Worm (Caenorhabditis elegans): ENCODE measurements around the gene ZK470.1.

ZK470.1 gene

ce11 chrX:4209131-4209530 is 45.6 kb downstream of the ZK470.1 start (continued):
- TF ChIP-seq fkh-3 (tag; optimal IDR thresholded peaks at IDR 0.05) (no peak), F39B2.1 (GFP tag; IDR thresholded peaks at IDR 0.05) (peak; percentile 64; the same call in 1 of the 2 replicates), atf-7 (tag; optimal IDR thresholded peaks at IDR 0.05) (peak; percentile 98), lsl-1 (GFP tag; optimal IDR thresholded peaks at IDR 0.05) (no peak), hmg-1.2 (GFP tag; IDR thresholded peaks at IDR 0.05) (peak; percentile 90), pbrm-1 (GFP tag; IDR thresholded peaks at IDR 0.05) (peak; percentile 97), B0019.2 (GFP tag; conservative IDR thresholded peaks at IDR 0.05) (no peak), ztf-3 (GFP tag; optimal IDR thresholded peaks at IDR 0.05) (peak; percentile 90), Y56A3A.18 (GFP tag; IDR thresholded peaks at IDR 0.05) (peak; percentile 100), tlf-1 (GFP tag; optimal IDR thresholded peaks at IDR 0.05) (peak; percentile 99), egl-44 (GFP tag; IDR thresholded peaks at IDR 0.05) (peak; percentile 96), akir-1 (GFP tag; optimal IDR thresholded peaks at IDR 0.05) (peak; percentile 77), madf-3 (GFP tag; IDR thresholded peaks at IDR 0.05) (peak; percentile 90), efl-1 (GFP tag; optimal IDR thresholded peaks at IDR 0.05) (no peak), bed-1 (GFP tag; IDR thresholded peaks at IDR 0.05) (0 out of 2 replicates have a peak, but pooled peaks have one; percentile 83), nhr-80 (tag; optimal IDR thresholded peaks at IDR 0.05) (peak; percentile 90), D2030.7 (GFP tag; IDR thresholded peaks at IDR 0.05) (no peak), F49E8.2 (tag; optimal IDR thresholded peaks at IDR 0.05; ENCODE audit: insufficient read depth) (peak; percentile 6), ZK185.1 (tag; optimal IDR thresholded peaks at IDR 0.05; ENCODE audit: poor library complexity, severe bottlenecking) (peak; percentile 98), tbx-9 (tag; optimal IDR thresholded peaks at IDR 0.05; ENCODE audit: borderline replicate concordance) (no peak), madf-8 (GFP tag; conservative IDR thresholded peaks at IDR 0.05) (no peak), lin-35 (GFP tag; optimal IDR thresholded peaks at IDR 0.05) (peak in 2 of 3 experiments; percentile 80 to 99), F52B5.7 (tag; optimal IDR thresholded peaks at IDR 0.05) (peak; percentile 96), bed-2 (GFP tag; IDR thresholded peaks at IDR 0.05) (no peak), C06A6.2 (GFP tag; conservative IDR thresholded peaks at IDR 0.05) (peak; percentile 98), snpc-4 (GFP tag; optimal IDR thresholded peaks at IDR 0.05) (peak; percentile 71), snpc-4 (tag; optimal IDR thresholded peaks at IDR 0.05) (peak; percentile 81 to 89 (median 86)), nhr-120 (GFP tag; IDR thresholded peaks at IDR 0.05) (0 out of 2 replicates have a peak, but pooled peaks have one; percentile 69), xnd-1 (tag; optimal IDR thresholded peaks at IDR 0.05) (no peak), ztf-26 (tag; optimal IDR thresholded peaks at IDR 0.05) (peak; percentile 100), ztf-22 (GFP tag; optimal IDR thresholded peaks at IDR 0.05) (peak; percentile 63)

DNA sequence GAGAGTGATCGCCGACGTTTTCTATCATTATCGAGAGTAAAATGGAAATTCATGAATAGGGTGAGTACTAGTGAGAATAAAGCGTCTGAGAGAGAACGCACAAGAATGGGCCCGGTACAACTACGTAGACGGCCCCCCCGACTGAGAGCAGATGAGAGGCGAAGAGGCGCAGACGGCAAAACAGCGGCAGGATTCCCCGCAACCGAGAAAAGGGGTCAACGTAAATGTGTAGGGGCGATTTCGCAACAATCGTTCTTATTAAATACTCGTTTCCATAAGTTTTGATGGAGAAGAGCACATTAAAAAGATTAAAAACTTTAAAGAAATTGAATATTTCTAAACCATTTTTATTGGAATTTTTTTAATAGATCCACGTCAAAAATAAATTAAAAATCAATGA is 51.2 kb downstream of the ZK470.1 start:
- TF ChIP-seq cebp-1 (GFP tag; IDR thresholded peaks at IDR 0.05) (peak; percentile 85), cebp-1 (tag; optimal IDR thresholded peaks at IDR 0.05) (peak; percentile 97), hmg-1.2 (GFP tag; IDR thresholded peaks at IDR 0.05) (peak; percentile 48; the same call in 1 of the 2 replicates), tlf-1 (GFP tag; optimal IDR thresholded peaks at IDR 0.05) (no peak), zfh-2 (GFP tag; conservative IDR thresholded peaks at IDR 0.05) (peak; percentile 72)

DNA sequence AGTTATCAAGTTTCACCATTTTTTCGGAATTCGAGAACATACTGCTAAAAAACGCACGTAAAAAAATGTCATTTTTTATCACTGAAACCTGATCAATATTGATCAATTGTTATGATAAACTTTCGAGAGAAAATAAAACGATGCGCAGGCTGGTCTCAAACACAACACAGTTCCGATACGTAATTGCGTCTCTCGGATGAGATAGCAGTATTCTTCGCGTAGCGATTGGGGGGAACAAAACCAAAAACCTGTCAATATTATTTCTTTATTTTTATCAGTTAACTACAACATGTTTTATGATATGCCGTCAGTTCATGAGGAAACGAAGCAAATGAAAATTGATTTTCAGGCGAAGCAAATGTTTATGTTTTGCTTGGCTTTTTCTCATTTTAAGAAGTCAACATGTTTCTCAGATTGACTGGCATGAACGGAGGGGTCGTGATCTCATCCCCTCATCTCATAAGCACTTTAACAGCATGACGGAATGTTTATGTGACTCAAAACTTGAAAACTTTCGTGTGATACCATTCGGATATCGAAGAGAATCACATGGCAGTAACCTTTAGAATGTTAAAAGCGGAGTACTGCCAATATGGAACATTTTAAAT is 52.1 kb downstream of the ZK470.1 start:
- no peak for TF ChIP-seq cebp-1 (GFP tag; IDR thresholded peaks at IDR 0.05)
- TF ChIP-seq cebp-1 (tag; optimal IDR thresholded peaks at IDR 0.05) = peak; percentile 11
- no peak for TF ChIP-seq hlh-26 (GFP tag; conservative IDR thresholded peaks at IDR 0.05)
- no peak for TF ChIP-seq mes-4 (tag; optimal IDR thresholded peaks at IDR 0.05)
- peak; percentile 36; the same call in 1 of the 2 replicates for TF ChIP-seq B0336.3 (GFP tag; IDR thresholded peaks at IDR 0.05)
- TF ChIP-seq let-607 (tag; optimal IDR thresholded peaks at IDR 0.05) = peak in 1 of 2 experiments; percentile 33
- peak; percentile 84 for TF ChIP-seq nhr-80 (tag; optimal IDR thresholded peaks at IDR 0.05)
- peak; percentile 16; the same call in 1 of the 2 replicates for TF ChIP-seq Y56A3A.18 (GFP tag; IDR thresholded peaks at IDR 0.05)
- TF ChIP-seq lin-40 (tag; optimal IDR thresholded peaks at IDR 0.05) = peak; percentile 29
- TF ChIP-seq attf-5 (GFP tag; optimal IDR thresholded peaks at IDR 0.05) = peak; percentile 24
- TF ChIP-seq aptf-2 (GFP tag; conservative IDR thresholded peaks at IDR 0.05) = no peak
- TF ChIP-seq dox-1 (GFP tag; IDR thresholded peaks at IDR 0.05) = 0 out of 2 replicates have a peak, but pooled peaks have one; percentile 15

Data from whole organism, young adult.